Fruit fly (Drosophila melanogaster) whole organism, embryonic: ENCODE data around the gene Flad1.
A peak's percentile ranks its signal among the peaks of the same experiment; 100 is the strongest.

ENCODE experiments used
- ATbp ChIP-seq: fragments of 200-800 bp; sonication (Bioruptor generic); optimal IDR thresholded peaks from 2 replicates; lab custom pipeline; 2017; ENCODE audit warnings: missing biosample characterization, mild to moderate bottlenecking, missing genetic modification characterization, missing genetic modification reagents
- Ada2b ChIP-seq: fragments of 200-800 bp; sonication (Bioruptor generic); IDR thresholded peaks from 2 replicates; pipeline ENCODE4 v1.3.6; 2022; ENCODE audit warnings: missing biosample characterization, missing genetic modification characterization
- Aef1 ChIP-seq: fragments of 200-800 bp; sonication (Bioruptor generic); IDR thresholded peaks from 3 replicates; pipeline ENCODE4 v1.3.6; 2022; ENCODE audit warnings: missing biosample characterization, missing genetic modification characterization
- Awh ChIP-seq: fragments of 200-800 bp; sonication (Bioruptor generic); IDR thresholded peaks from 2 replicates; pipeline ENCODE4, ENCODE4 v1.3.6; 2022; ENCODE audit warnings: missing biosample characterization, missing genetic modification characterization
- Blimp-1 ChIP-seq: fragments of 200-800 bp; sonication (Bioruptor generic); optimal IDR thresholded peaks from 3 replicates; lab custom pipeline; 2018; ENCODE audit warnings: missing biosample characterization, missing genetic modification characterization, mild to moderate bottlenecking, moderate library complexity, missing genetic modification reagents
- CG11456 ChIP-seq: fragments of 200-800 bp; sonication (Bioruptor generic); IDR thresholded peaks from 3 replicates; pipeline ENCODE4 v1.3.6; 2022; ENCODE audit warnings: missing biosample characterization, missing genetic modification characterization
- CG14441 ChIP-seq: fragments of 200-800 bp; sonication (Bioruptor generic); IDR thresholded peaks from 2 replicates; pipeline ENCODE4 v1.3.6; 2022; ENCODE audit warnings: missing biosample characterization, missing genetic modification characterization
- CG14710 ChIP-seq: fragments of 200-800 bp; sonication (Bioruptor generic); optimal IDR thresholded peaks from 3 replicates; lab custom pipeline; 2019; ENCODE audit warnings: missing biosample characterization, mild to moderate bottlenecking, missing genetic modification characterization, moderate library complexity
- CG1603 ChIP-seq: fragments of 200-800 bp; sonication (Bioruptor generic); optimal IDR thresholded peaks from 2 replicates; lab custom pipeline; 2019; ENCODE audit warnings: missing biosample characterization, mild to moderate bottlenecking, missing genetic modification characterization, moderate library complexity
- CG17912 ChIP-seq: fragments of 200-800 bp; sonication (Bioruptor generic); optimal IDR thresholded peaks from 2 replicates; lab custom pipeline; 2018; ENCODE audit warnings: missing biosample characterization, mild to moderate bottlenecking, missing genetic modification characterization
- CG18262 ChIP-seq: fragments of 200-800 bp; optimal IDR thresholded peaks from 3 replicates; lab custom pipeline; 2019; ENCODE audit warnings: missing biosample characterization, mild to moderate bottlenecking, missing genetic modification characterization, moderate library complexity
- CG2120 ChIP-seq: fragments of 200-800 bp; sonication (Bioruptor generic); optimal IDR thresholded peaks from 3 replicates; lab custom pipeline; 2016; ENCODE audit warnings: missing biosample characterization, missing genetic modification characterization
- CG2199 ChIP-seq: fragments of 200-800 bp; sonication (Bioruptor generic); IDR thresholded peaks from 3 replicates; pipeline ENCODE4 v1.3.6; 2022; ENCODE audit warnings: missing biosample characterization, missing genetic modification characterization
- CG2678 ChIP-seq: fragments of 200-800 bp; sonication (Bioruptor generic); optimal IDR thresholded peaks from 3 replicates; lab custom pipeline; 2019; ENCODE audit warnings: missing biosample characterization, mild to moderate bottlenecking, missing genetic modification characterization, moderate library complexity
- CG2889 ChIP-seq: fragments of 200-800 bp; sonication (Bioruptor generic); IDR thresholded peaks from 3 replicates; pipeline ENCODE4 v1.3.6; 2022; ENCODE audit warnings: missing biosample characterization, missing genetic modification characterization
- CG31441 ChIP-seq: fragments of 200-800 bp; sonication (Bioruptor generic); IDR thresholded peaks from 2 replicates; pipeline ENCODE4 v1.3.6; 2022; ENCODE audit warnings: missing biosample characterization, missing genetic modification characterization
- CG3407 ChIP-seq: fragments of 200-800 bp; sonication (Bioruptor generic); optimal IDR thresholded peaks from 2 replicates; lab custom pipeline; 2018; ENCODE audit warnings: missing biosample characterization, mild to moderate bottlenecking, missing genetic modification characterization
- CG34376 ChIP-seq: fragments of 200-800 bp; sonication (Bioruptor generic); optimal IDR thresholded peaks from 2 replicates; lab custom pipeline; 2018; ENCODE audit warnings: missing biosample characterization, mild to moderate bottlenecking, missing genetic modification characterization
- CG4617 ChIP-seq: fragments of 200-800 bp; sonication (Bioruptor generic); optimal IDR thresholded peaks from 3 replicates; lab custom pipeline; 2016; ENCODE audit warnings: missing biosample characterization, missing genetic modification characterization, borderline replicate concordance
- CG9727 ChIP-seq: fragments of 200-800 bp; sonication (Bioruptor generic); optimal IDR thresholded peaks from 3 replicates; lab custom pipeline; 2017; ENCODE audit warnings: missing biosample characterization, mild to moderate bottlenecking, missing genetic modification characterization
- CG9932 ChIP-seq: fragments of 200-800 bp; sonication (Bioruptor generic); IDR thresholded peaks from 2 replicates; pipeline ENCODE4 v1.3.6; 2022; ENCODE audit warnings: missing biosample characterization, missing genetic modification characterization
- D19B ChIP-seq: fragments of 200-800 bp; sonication (Bioruptor generic); optimal IDR thresholded peaks from 2 replicates; lab custom pipeline; 2017; ENCODE audit warnings: missing biosample characterization, mild to moderate bottlenecking, missing genetic modification characterization
- ERR ChIP-seq: fragments of 200-800 bp; sonication (Bioruptor generic); optimal IDR thresholded peaks from 2 replicates; lab custom pipeline; 2016; ENCODE audit warnings: missing biosample characterization, missing genetic modification characterization
- Ets65A ChIP-seq: fragments of 200-800 bp; sonication (Bioruptor generic); peaks from one replicate; lab custom pipeline; 2016; ENCODE audit warnings: missing biosample characterization, missing genetic modification characterization
- Gug ChIP-seq: fragments of 200-800 bp; sonication (Bioruptor generic); IDR thresholded peaks from 4 replicates; pipeline ENCODE4 v1.3.6; 2022; ENCODE audit warnings: missing biosample characterization, missing genetic modification characterization
- Hand ChIP-seq: fragments of 200-800 bp; sonication (Bioruptor generic); optimal IDR thresholded peaks from 2 replicates; lab custom pipeline; 2017; ENCODE audit warnings: mild to moderate bottlenecking, missing biosample characterization, missing genetic modification reagents, missing genetic modification characterization
- Jarid2 ChIP-seq: fragments of 200-800 bp; sonication (Bioruptor generic); optimal IDR thresholded peaks from 3 replicates; lab custom pipeline; 2017; ENCODE audit warnings: mild to moderate bottlenecking, missing biosample characterization, missing genetic modification reagents, missing genetic modification characterization
- Opbp ChIP-seq: fragments of 200-800 bp; sonication (Bioruptor generic); IDR thresholded peaks from 3 replicates; pipeline ENCODE4 v1.3.6; 2022; ENCODE audit warnings: missing biosample characterization, missing genetic modification characterization; ENCODE audit not compliant: partially characterized antibody
- Pdp1 ChIP-seq, 2 experiments: fragments of 200-800 bp; sonication (Bioruptor generic); optimal IDR thresholded peaks; 3 replicates each; lab custom pipeline; 2016; ENCODE audit warnings: missing biosample characterization in 2 of 2, missing genetic modification characterization in 2 of 2, mild to moderate bottlenecking in 1 of 2, moderate library complexity in 1 of 2
- Ptx1 ChIP-seq: fragments of 200-800 bp; sonication (Bioruptor generic); IDR thresholded peaks from 2 replicates; pipeline ENCODE4 v1.3.6; 2022; ENCODE audit warnings: missing biosample characterization, missing genetic modification characterization
- Rfx ChIP-seq: fragments of 200-800 bp; sonication (Bioruptor generic); IDR thresholded peaks from 2 replicates; pipeline ENCODE4 v1.3.6; 2022; ENCODE audit warnings: missing biosample characterization, missing genetic modification characterization
- Six4 ChIP-seq: fragments of 200-800 bp; sonication (Bioruptor generic); optimal IDR thresholded peaks from 2 replicates; lab custom pipeline; 2016; ENCODE audit warnings: missing biosample characterization, missing genetic modification characterization
- Xrp1 ChIP-seq: fragments of 200-800 bp; sonication (Bioruptor generic); IDR thresholded peaks from 2 replicates; pipeline ENCODE4 v1.3.6; 2022; ENCODE audit warnings: missing biosample characterization, missing genetic modification characterization
- cwo ChIP-seq: fragments of 200-800 bp; sonication (Bioruptor generic); optimal IDR thresholded peaks from 3 replicates; lab custom pipeline; 2017; ENCODE audit warnings: missing biosample characterization, missing genetic modification characterization, mild to moderate bottlenecking, moderate library complexity, missing genetic modification reagents
- dysf ChIP-seq: fragments of 200-800 bp; sonication (Bioruptor generic); IDR thresholded peaks from 3 replicates; pipeline ENCODE4 v1.3.6; 2022; ENCODE audit warnings: missing biosample characterization, missing genetic modification characterization
- en ChIP-seq: fragments of 200-800 bp; sonication (Bioruptor generic); optimal IDR thresholded peaks from 2 replicates; lab custom pipeline; 2016; ENCODE audit warnings: missing biosample characterization, missing genetic modification characterization
- gem ChIP-seq: fragments of 200-800 bp; sonication (Bioruptor generic); optimal IDR thresholded peaks from 2 replicates; lab custom pipeline; 2019; ENCODE audit warnings: missing biosample characterization, mild to moderate bottlenecking, missing genetic modification characterization, moderate library complexity
- grau ChIP-seq: fragments of 200-800 bp; optimal IDR thresholded peaks from 3 replicates; lab custom pipeline; 2019; ENCODE audit warnings: missing biosample characterization, mild to moderate bottlenecking, missing genetic modification characterization, moderate library complexity
- jumu ChIP-seq: fragments of 200-800 bp; sonication (Bioruptor generic); optimal IDR thresholded peaks from 3 replicates; lab custom pipeline; 2016; ENCODE audit warnings: missing biosample characterization, missing genetic modification characterization
- lbe ChIP-seq: fragments of 200-800 bp; sonication (Bioruptor generic); optimal IDR thresholded peaks from 2 replicates; lab custom pipeline; 2016; ENCODE audit warnings: missing biosample characterization, mild to moderate bottlenecking, missing genetic modification characterization
- lov ChIP-seq, 2 experiments: fragments of 200-800 bp in 1 of 2; fragments of >200 bp in 1 of 2; sonication (Bioruptor generic) in 1 of 2; IDR thresholded peaks in 1 of 2; optimal IDR thresholded peaks in 1 of 2; 2 replicates in 1 of 2; 3 replicates in 1 of 2; pipeline versions ENCODE4 v1.3.6 to Lab custom; 2017 to 2022; ENCODE audit warnings: missing biosample characterization in 1 of 2, missing genetic modification characterization in 1 of 2
- nmo ChIP-seq: fragments of 200-800 bp; sonication (Bioruptor generic); optimal IDR thresholded peaks from 2 replicates; lab custom pipeline; 2018; ENCODE audit warnings: missing biosample characterization, mild to moderate bottlenecking, missing genetic modification characterization, moderate library complexity
- pan ChIP-seq, 4 experiments: fragments of >200 bp in 3 of 4; fragments of 200-800 bp in 1 of 4; sonication (Bioruptor generic) in 1 of 4; optimal IDR thresholded peaks in 3 of 4; IDR thresholded peaks in 1 of 4; 2 replicates each; pipeline versions ENCODE4 v1.3.6 to Lab custom; 2017 to 2022; ENCODE audit warnings: missing biosample characterization in 2 of 4, missing genetic modification characterization in 2 of 4, mixed read lengths in 1 of 4
- prd ChIP-seq, 3 experiments: fragments of >200 bp in 2 of 3; fragments of 200-800 bp in 1 of 3; sonication (Bioruptor generic) in 1 of 3; optimal IDR thresholded peaks in 2 of 3; IDR thresholded peaks in 1 of 3; 2 replicates in 2 of 3; 3 replicates in 1 of 3; pipeline versions ENCODE4 v1.3.6 to Lab custom; 2017 to 2022; ENCODE audit warnings: missing biosample characterization in 1 of 3, missing genetic modification characterization in 1 of 3
- ranshi ChIP-seq: fragments of 200-800 bp; sonication (Bioruptor generic); IDR thresholded peaks from 2 replicates; pipeline ENCODE4 v1.3.6; 2022; ENCODE audit warnings: missing biosample characterization, missing genetic modification characterization
- rib ChIP-seq: fragments of 200-800 bp; sonication (Bioruptor generic); IDR thresholded peaks from 2 replicates; pipeline ENCODE4 v1.3.6; 2022; ENCODE audit warnings: missing biosample characterization, missing genetic modification characterization
- slbo ChIP-seq: fragments of 200-800 bp; sonication (Bioruptor generic); IDR thresholded peaks from 2 replicates; pipeline ENCODE4 v1.3.6; 2022; ENCODE audit warnings: missing biosample characterization, missing genetic modification characterization
- stc ChIP-seq: fragments of 200-800 bp; sonication (Bioruptor generic); IDR thresholded peaks from 2 replicates; pipeline ENCODE4 v1.3.6; 2022; ENCODE audit warnings: missing biosample characterization, missing genetic modification characterization
- tio ChIP-seq: fragments of 200-800 bp; sonication (Bioruptor generic); optimal IDR thresholded peaks from 2 replicates; lab custom pipeline; 2017; ENCODE audit warnings: missing biosample characterization, missing genetic modification characterization, inconsistent platforms

Flad1 gene

dm6 chrX:12887549-12887948 is 15.8 kb downstream of the Flad1 start (continued):
- TF ChIP-seq Hand (GFP tag; lab: Kevin White, UChicago) (no peak), CG2889 (GFP tag; lab: Robert Waterston, UW) (no peak), Gug (GFP tag; lab: Robert Waterston, UW) (no peak), ranshi (GFP tag; lab: Robert Waterston, UW) (no peak), cwo (GFP tag; lab: Kevin White, UChicago) (no peak), prd (optimal IDR thresholded peaks at IDR 0.05; lab: Kevin White, UChicago) (no peak), prd (GFP tag; IDR thresholded peaks at IDR 0.05; lab: Robert Waterston, UW) (peak; percentile 66), Awh (0 out of 2 replicates have a peak, but pooled peaks have one; percentile 13), CG18262 (tag; lab: Kevin White, UChicago) (no peak), CG1603 (tag; lab: Kevin White, UChicago) (peak; percentile 0), CG34376 (GFP tag; lab: Kevin White, UChicago) (no peak), rib (no peak), CG9727 (peak; percentile 1), ATbp (GFP tag; lab: Kevin White, UChicago) (no peak), Aef1 (GFP tag; lab: Robert Waterston, UW) (0 out of 3 replicates have a peak, but pooled peaks have one; percentile 14), Rfx (GFP tag; lab: Robert Waterston, UW) (peak; percentile 40; the same call in 1 of the 2 replicates), Ada2b (GFP tag; lab: Robert Waterston, UW) (0 out of 2 replicates have a peak, but pooled peaks have one; percentile 36), Xrp1 (GFP tag; lab: Robert Waterston, UW) (peak; percentile 20; the same call in 1 of the 2 replicates), Pdp1 (GFP tag; optimal IDR thresholded peaks at IDR 0.05; lab: Kevin White, UChicago) (no peak), en (GFP tag; lab: Kevin White, UChicago) (no peak), CG2678 (tag; lab: Kevin White, UChicago) (no peak), Jarid2 (no peak), Ptx1 (GFP tag; lab: Robert Waterston, UW) (peak; percentile 45), CG31441 (GFP tag; lab: Robert Waterston, UW) (no peak), CG17912 (GFP tag; lab: Kevin White, UChicago) (no peak), lbe (GFP tag; lab: Kevin White, UChicago) (no peak), jumu (GFP tag; lab: Kevin White, UChicago) (no peak), ERR (GFP tag; lab: Kevin White, UChicago) (no peak), slbo (GFP tag; lab: Robert Waterston, UW) (peak; percentile 15; the same call in 1 of the 2 replicates), dysf (GFP tag; lab: Robert Waterston, UW) (0 out of 3 replicates have a peak, but pooled peaks have one; percentile 23), grau (tag; lab: Kevin White, UChicago) (no peak), CG4617 (GFP tag; lab: Kevin White, UChicago) (no peak), lov (optimal IDR thresholded peaks at IDR 0.05; lab: Kevin White, UChicago) (no peak), lov (GFP tag; IDR thresholded peaks at IDR 0.05; lab: Robert Waterston, UW) (no peak), stc (GFP tag; lab: Robert Waterston, UW) (no peak), CG3407 (no peak), Ets65A (peak; percentile 75), tio (GFP tag; lab: Kevin White, UChicago) (no peak), CG11456 (GFP tag; lab: Robert Waterston, UW) (no peak), gem (tag; lab: Kevin White, UChicago) (peak; percentile 26), CG2120 (GFP tag; lab: Kevin White, UChicago) (no peak), CG14710 (tag; lab: Kevin White, UChicago) (peak; percentile 2), CG2199 (GFP tag; lab: Robert Waterston, UW) (no peak), Blimp-1 (peak; percentile 20), CG9932 (GFP tag; lab: Robert Waterston, UW) (0 out of 2 replicates have a peak, but pooled peaks have one; percentile 6), D19B (no peak), pan (optimal IDR thresholded peaks at IDR 0.05; lab: Kevin White, UChicago) (no peak), pan (GFP tag; optimal IDR thresholded peaks at IDR 0.05 in 1 of 2, IDR thresholded peaks at IDR 0.05 in 1 of 2) (peak in 1 of 2 experiments; percentile 41), nmo (no peak), Opbp (GFP tag; lab: Robert Waterston, UW) (no peak), CG14441 (GFP tag; lab: Robert Waterston, UW) (0 out of 2 replicates have a peak, but pooled peaks have one; percentile 22), Six4 (no peak)
